Worm (Caenorhabditis elegans) whole organism, L4 larva: ENCODE results near the gene inx-18.

Experiments used
- Y48G9A.11 ChIP-seq: fragments of 200-800 bp; sonication (Bioruptor generic); IDR thresholded peaks from 2 replicates; pipeline ENCODE4 v1.3.6; 2022; ENCODE audit warnings: missing genetic modification reagents, missing genetic modification characterization, missing compliant biosample characterization
- ZK546.5 ChIP-seq, 2 experiments: sonication (generic microtip); optimal IDR thresholded peaks; 2 replicates each; lab custom pipeline; 2017; ENCODE audit warnings: missing biosample characterization in 2 of 2, missing genetic modification characterization in 2 of 2
- daf-12 ChIP-seq: fragments of 150-350 bp; optimal IDR thresholded peaks from 2 replicates; lab custom pipeline; 2014; ENCODE audit warnings: missing biosample characterization, missing genetic modification reagents, missing genetic modification characterization
- daf-16 ChIP-seq, 3 experiments: sonication (generic microtip); optimal IDR thresholded peaks; 2 replicates each; lab custom pipeline; 2016 to 2017; ENCODE audit warnings: missing genetic modification characterization in 3 of 3, missing genetic modification reagents in 3 of 3, mild to moderate bottlenecking in 2 of 3, missing compliant biosample characterization in 2 of 3, missing biosample characterization in 1 of 3, moderate library complexity in 1 of 3
- fos-1 ChIP-seq: fragments of 150-350 bp; optimal IDR thresholded peaks from 2 replicates; lab custom pipeline; 2014; ENCODE audit warnings: missing biosample characterization, missing genetic modification characterization
- lin-15B ChIP-seq: fragments of 150-350 bp; sonication (generic microtip); optimal IDR thresholded peaks from 3 replicates; lab custom pipeline; 2014; ENCODE audit warnings: missing biosample characterization, missing genetic modification characterization
- nhr-11 ChIP-seq: fragments of 150-350 bp; optimal IDR thresholded peaks from 2 replicates; lab custom pipeline; 2014; ENCODE audit warnings: missing biosample characterization, missing genetic modification characterization
- pha-4 ChIP-seq, 2 experiments: fragments of 150-350 bp in 1 of 2; fragments of 200-800 bp in 1 of 2; sonication (Bioruptor generic) in 1 of 2; IDR thresholded peaks in 1 of 2; optimal IDR thresholded peaks in 1 of 2; 2 replicates each; pipeline versions ENCODE4 v1.3.6 to Lab custom; 2014 to 2022; ENCODE audit warnings: missing genetic modification characterization in 2 of 2, missing genetic modification reagents in 2 of 2, missing biosample characterization in 1 of 2, missing compliant biosample characterization in 1 of 2
- snpc-4 ChIP-seq: fragments of 150-350 bp; optimal IDR thresholded peaks from 2 replicates; lab custom pipeline; 2014; ENCODE audit warnings: missing biosample characterization, missing genetic modification characterization
- unc-62 ChIP-seq, 3 experiments: fragments of 150-350 bp in 1 of 3; sonication (generic microtip); optimal IDR thresholded peaks in 2 of 3; peaks in 1 of 3; 1 replicate in 1 of 3; 2 replicates in 2 of 3; lab custom pipeline; 2014 to 2017; ENCODE audit warnings: missing biosample characterization in 3 of 3, missing genetic modification characterization in 3 of 3, missing genetic modification reagents in 3 of 3, missing genotype in 1 of 3
- ztf-11 ChIP-seq: fragments of 150-350 bp; optimal IDR thresholded peaks from 2 replicates; lab custom pipeline; 2014; ENCODE audit warnings: missing biosample characterization, missing genetic modification characterization

ce11 chrIV:648362-648761 lies 42.2 kb downstream of the inx-18 start:
- TF ChIP-seq ztf-11 (tag; lab: Kevin White, UChicago) (no peak), daf-12 (tag; lab: Kevin White, UChicago) (no peak), lin-15B (no peak), nhr-11 (tag; lab: Kevin White, UChicago) (no peak), snpc-4 (no peak), Y48G9A.11 (GFP tag; lab: Robert Waterston, UW) (no peak), pha-4 (GFP tag; IDR thresholded peaks at IDR 0.05; lab: Robert Waterston, UW) (no peak), pha-4 (tag; optimal IDR thresholded peaks at IDR 0.05; lab: Kevin White, UChicago) (no peak), ZK546.5 (tag; optimal IDR thresholded peaks at IDR 0.05; lab: Kevin White, UChicago) (no peak), fos-1 (tag; lab: Kevin White, UChicago) (no peak), unc-62 (GFP tag; optimal IDR thresholded peaks at IDR 0.05 in 1 of 2; lab: Kevin White, UChicago) (no peak), unc-62 (tag; optimal IDR thresholded peaks at IDR 0.05; lab: Kevin White, UChicago) (no peak), daf-16 (GFP tag; optimal IDR thresholded peaks at IDR 0.05; lab: Kevin White, UChicago) (no peak), daf-16 (tag; optimal IDR thresholded peaks at IDR 0.05; lab: Kevin White, UChicago) (no peak)
